Worm (Caenorhabditis elegans): ENCODE data around the gene T05A7.1.

DNA sequence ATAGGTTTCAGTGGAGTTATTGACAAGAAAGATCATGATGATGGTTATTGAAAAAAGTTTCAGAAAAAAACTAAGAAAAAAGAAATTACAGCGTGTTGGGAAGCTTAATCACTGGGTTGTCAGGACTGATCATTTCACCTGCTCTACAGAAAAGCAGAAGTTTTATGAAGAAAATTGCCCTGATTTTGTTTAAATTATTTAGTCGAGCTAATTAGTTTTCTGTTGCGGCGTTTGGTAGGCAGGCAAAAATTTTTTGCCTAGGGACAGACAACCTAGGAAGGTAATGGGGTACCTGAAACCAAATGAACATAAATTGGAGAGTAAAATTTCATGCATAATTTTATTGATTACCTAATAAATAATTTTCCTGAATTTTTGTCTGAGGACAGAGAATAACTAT lies 5.7 kb downstream of the T05A7.1 start, which contains the start of gene sre-40:
- TF ChIP-seq somi-1 (GFP tag; optimal IDR thresholded peaks at IDR 0.05) (no peak), athp-1 (tag; optimal IDR thresholded peaks at IDR 0.05) (no peak), B0019.2 (GFP tag; conservative IDR thresholded peaks at IDR 0.05) (no peak), ama-1 (optimal IDR thresholded peaks at IDR 0.05) (no peak), ama-1 (GFP tag; optimal IDR thresholded peaks at IDR 0.05) (no peak), zfh-2 (GFP tag; conservative IDR thresholded peaks at IDR 0.05) (no peak), snpc-3.4 (tag; optimal IDR thresholded peaks at IDR 0.05) (no peak), dpl-1 (GFP tag; optimal IDR thresholded peaks at IDR 0.05) (no peak), lsl-1 (GFP tag; optimal IDR thresholded peaks at IDR 0.05) (no peak), chd-7 (tag; optimal IDR thresholded peaks at IDR 0.05) (no peak)

Data from whole organism, young adult.